Fruit fly (Drosophila melanogaster) whole organism, embryonic: ENCODE data around the gene GluProRS.

Source experiments
- CG1024 ChIP-seq: fragments of 200-800 bp; sonication (Bioruptor generic); IDR thresholded peaks from 2 replicates; pipeline ENCODE4 v1.3.6; 2022; ENCODE audit warnings: missing biosample characterization, missing genetic modification characterization
- CG13287 ChIP-seq: fragments of 200-800 bp; sonication (Bioruptor generic); IDR thresholded peaks from 2 replicates; pipeline ENCODE4 v1.3.6; 2022; ENCODE audit warnings: missing biosample characterization, missing genetic modification characterization; ENCODE audit not compliant: partially characterized antibody
- CG17328 ChIP-seq: fragments of 200-800 bp; sonication (Bioruptor generic); IDR thresholded peaks from 2 replicates; pipeline ENCODE4 v1.3.6; 2022; ENCODE audit warnings: missing biosample characterization, missing genetic modification characterization
- CrebB ChIP-seq: fragments of 200-800 bp; sonication (Bioruptor generic); optimal IDR thresholded peaks from 3 replicates; lab custom pipeline; 2018; ENCODE audit warnings: missing biosample characterization, mild to moderate bottlenecking, missing genetic modification characterization
- D19A ChIP-seq: fragments of 200-800 bp; optimal IDR thresholded peaks from 3 replicates; lab custom pipeline; 2019; ENCODE audit warnings: missing biosample characterization, mild to moderate bottlenecking, missing genetic modification characterization, moderate library complexity
- Hr78 ChIP-seq, 2 experiments: fragments of 200-800 bp in 1 of 2; fragments of >200 bp in 1 of 2; sonication (Bioruptor generic) in 1 of 2; optimal IDR thresholded peaks; 2 replicates each; lab custom pipeline; 2017 to 2019; ENCODE audit warnings: missing biosample characterization in 2 of 2, missing genetic modification characterization in 2 of 2, mild to moderate bottlenecking in 1 of 2, moderate library complexity in 1 of 2
- Hsf ChIP-seq: fragments of 200-800 bp; sonication (Bioruptor generic); optimal IDR thresholded peaks from 3 replicates; lab custom pipeline; 2016; ENCODE audit warnings: missing biosample characterization, missing genetic modification characterization
- ash1 ChIP-seq: fragments of 200-800 bp; sonication (Bioruptor generic); optimal IDR thresholded peaks from 2 replicates; lab custom pipeline; 2018; ENCODE audit warnings: missing biosample characterization, mild to moderate bottlenecking, missing genetic modification characterization
- eyg ChIP-seq: fragments of 200-800 bp; sonication (Bioruptor generic); optimal IDR thresholded peaks from 3 replicates; lab custom pipeline; 2016; ENCODE audit warnings: missing biosample characterization, missing genetic modification characterization
- gce ChIP-seq: fragments of 200-800 bp; sonication (Bioruptor generic); IDR thresholded peaks from 3 replicates; pipeline ENCODE4 v1.3.6; 2022; ENCODE audit warnings: missing biosample characterization, missing genetic modification characterization
- prd ChIP-seq, 3 experiments: fragments of >200 bp in 2 of 3; fragments of 200-800 bp in 1 of 3; sonication (Bioruptor generic) in 1 of 3; optimal IDR thresholded peaks in 2 of 3; IDR thresholded peaks in 1 of 3; 2 replicates in 2 of 3; 3 replicates in 1 of 3; pipeline versions ENCODE4 v1.3.6 to Lab custom; 2017 to 2022; ENCODE audit warnings: missing biosample characterization in 1 of 3, missing genetic modification characterization in 1 of 3
- psq ChIP-seq: fragments of 200-800 bp; sonication (Bioruptor generic); optimal IDR thresholded peaks from 2 replicates; lab custom pipeline; 2017; ENCODE audit warnings: missing biosample characterization, missing genetic modification characterization
- sob ChIP-seq: fragments of 200-800 bp; sonication (Bioruptor generic); IDR thresholded peaks from 2 replicates; pipeline ENCODE4 v1.3.6; 2022; ENCODE audit warnings: missing biosample characterization, missing genetic modification characterization

dm6 chr3R:23971764-23972163 is 13.6 kb upstream of the GluProRS start:
- TF ChIP-seq CG17328 (GFP tag; lab: Robert Waterston, UW) (no peak), ash1 (GFP tag; lab: Kevin White, UChicago) (no peak), CG1024 (GFP tag; lab: Robert Waterston, UW) (no peak), Hsf (GFP tag; lab: Kevin White, UChicago) (no peak), Hr78 (GFP tag; optimal IDR thresholded peaks at IDR 0.05; lab: Kevin White, UChicago) (no peak), D19A (tag; lab: Kevin White, UChicago) (no peak), prd (optimal IDR thresholded peaks at IDR 0.05; lab: Kevin White, UChicago) (no peak), prd (GFP tag; IDR thresholded peaks at IDR 0.05; lab: Robert Waterston, UW) (no peak), CG13287 (no peak), eyg (GFP tag; lab: Kevin White, UChicago) (no peak), CrebB (no peak), sob (GFP tag; lab: Robert Waterston, UW) (no peak), gce (GFP tag; lab: Robert Waterston, UW) (no peak), psq (GFP tag; lab: Kevin White, UChicago) (no peak)
